Fruit fly (Drosophila melanogaster): Measurements from ENCODE around the gene Orc2.

The Orc2 gene

dm6 chr3R:13964074-13964473, 611 bp upstream of the Orc2 start, which contains the start of gene Kots:
TSS of gene Kots (minus strand) at chr3R:13964174.
- no peak for TF ChIP-seq EcR (GFP tag; optimal IDR thresholded peaks at IDR 0.05)
- no peak for TF ChIP-seq psq (optimal IDR thresholded peaks at IDR 0.05)
- no peak for TF ChIP-seq Dll (optimal IDR thresholded peaks at IDR 0.05)
- no peak for TF ChIP-seq CG8478 (optimal IDR thresholded peaks at IDR 0.05)
- TF ChIP-seq pan (optimal IDR thresholded peaks at IDR 0.05): no peak
- no peak for TF ChIP-seq usp (GFP tag; optimal IDR thresholded peaks at IDR 0.05)

dm6 chr3R:13971728-13972448, 7.2 kb downstream of the Orc2 start:
- no peak for TF ChIP-seq Dll (optimal IDR thresholded peaks at IDR 0.05)

dm6 chr3R:13972653-13973052, 8.0 kb downstream of the Orc2 start:
- TF ChIP-seq EcR (GFP tag; optimal IDR thresholded peaks at IDR 0.05) (no peak), psq (optimal IDR thresholded peaks at IDR 0.05) (no peak), CG8478 (optimal IDR thresholded peaks at IDR 0.05) (no peak), Dll (optimal IDR thresholded peaks at IDR 0.05) (no peak), usp (GFP tag; optimal IDR thresholded peaks at IDR 0.05) (no peak), pan (optimal IDR thresholded peaks at IDR 0.05) (no peak)

- TF ChIP-seq EcR (GFP tag; optimal IDR thresholded peaks at IDR 0.05) (no peak), usp (GFP tag; optimal IDR thresholded peaks at IDR 0.05) (no peak), pan (optimal IDR thresholded peaks at IDR 0.05) (no peak), Dll (optimal IDR thresholded peaks at IDR 0.05) (no peak), CG8478 (optimal IDR thresholded peaks at IDR 0.05) (peak; percentile 7)
Measured at dm6 chr3R:13974741-13975245, 10.1 kb downstream of the Orc2 start.

dm6 chr3R:13976070-13976492, 11.4 kb downstream of the Orc2 start:
- TF ChIP-seq EcR (GFP tag; optimal IDR thresholded peaks at IDR 0.05): no peak
- no peak for TF ChIP-seq CG8478 (optimal IDR thresholded peaks at IDR 0.05)
- no peak for TF ChIP-seq usp (GFP tag; optimal IDR thresholded peaks at IDR 0.05)
- TF ChIP-seq Dll (optimal IDR thresholded peaks at IDR 0.05): no peak
- TF ChIP-seq psq (optimal IDR thresholded peaks at IDR 0.05): no peak
- TF ChIP-seq pan (optimal IDR thresholded peaks at IDR 0.05): no peak

dm6 chr3R:13977126-13977991, 12.7 kb downstream of the Orc2 start:
- TF ChIP-seq usp (GFP tag; optimal IDR thresholded peaks at IDR 0.05): no peak
- TF ChIP-seq CG8478 (optimal IDR thresholded peaks at IDR 0.05): no peak
- TF ChIP-seq Dll (optimal IDR thresholded peaks at IDR 0.05): no peak
- no peak for TF ChIP-seq pan (optimal IDR thresholded peaks at IDR 0.05)
- no peak for TF ChIP-seq EcR (GFP tag; optimal IDR thresholded peaks at IDR 0.05)
- TF ChIP-seq psq (optimal IDR thresholded peaks at IDR 0.05): no peak

dm6 chr3R:13978078-13978559, 13.4 kb downstream of the Orc2 start:
- TF ChIP-seq psq (optimal IDR thresholded peaks at IDR 0.05): no peak
- no peak for TF ChIP-seq CG8478 (optimal IDR thresholded peaks at IDR 0.05)
- TF ChIP-seq EcR (GFP tag; optimal IDR thresholded peaks at IDR 0.05): no peak
- TF ChIP-seq pan (optimal IDR thresholded peaks at IDR 0.05): no peak
- no peak for TF ChIP-seq usp (GFP tag; optimal IDR thresholded peaks at IDR 0.05)

dm6 chr3R:13980956-13981355, 16.3 kb downstream of the Orc2 start:
- TF ChIP-seq EcR (GFP tag; optimal IDR thresholded peaks at IDR 0.05) (no peak), usp (GFP tag; optimal IDR thresholded peaks at IDR 0.05) (no peak), psq (optimal IDR thresholded peaks at IDR 0.05) (no peak), CG8478 (optimal IDR thresholded peaks at IDR 0.05) (no peak), pan (optimal IDR thresholded peaks at IDR 0.05) (no peak), Dll (optimal IDR thresholded peaks at IDR 0.05) (no peak)

dm6 chr3R:13981584-13981983, 16.9 kb downstream of the Orc2 start:
- no peak for TF ChIP-seq Dll (optimal IDR thresholded peaks at IDR 0.05)
- TF ChIP-seq pan (optimal IDR thresholded peaks at IDR 0.05): no peak
- TF ChIP-seq psq (optimal IDR thresholded peaks at IDR 0.05): no peak

- TF ChIP-seq EcR (GFP tag; optimal IDR thresholded peaks at IDR 0.05) (no peak), psq (optimal IDR thresholded peaks at IDR 0.05) (no peak), CG8478 (optimal IDR thresholded peaks at IDR 0.05) (no peak), pan (optimal IDR thresholded peaks at IDR 0.05) (no peak), usp (GFP tag; optimal IDR thresholded peaks at IDR 0.05) (no peak), Dll (optimal IDR thresholded peaks at IDR 0.05) (no peak)
Measured at dm6 chr3R:13982298-13982846, 17.7 kb downstream of the Orc2 start.

- TF ChIP-seq pan (optimal IDR thresholded peaks at IDR 0.05): peak; percentile 97
- TF ChIP-seq Dll (optimal IDR thresholded peaks at IDR 0.05): peak; percentile 89
- TF ChIP-seq CG8478 (optimal IDR thresholded peaks at IDR 0.05): no peak
- TF ChIP-seq EcR (GFP tag; optimal IDR thresholded peaks at IDR 0.05): peak; percentile 80 to 85
Measured at dm6 chr3R:13983272-13984032, 18.8 kb downstream of the Orc2 start.

Data from whole organism.